Worm (Caenorhabditis elegans) whole organism, L4/young adult: ENCODE measurements around the gene F27D9.13.

Source experiments
- W03F9.2 ChIP-seq: fragments of 150-350 bp; optimal IDR thresholded peaks from 2 replicates; lab custom pipeline; 2014; ENCODE audit warnings: missing biosample characterization, missing genetic modification characterization
- him-1 ChIP-seq: sonication (generic microtip); optimal IDR thresholded peaks from 2 replicates; lab custom pipeline; 2016; ENCODE audit warnings: missing genotype, missing genetic modification reagents, missing genetic modification characterization, missing compliant biosample characterization

DNA sequence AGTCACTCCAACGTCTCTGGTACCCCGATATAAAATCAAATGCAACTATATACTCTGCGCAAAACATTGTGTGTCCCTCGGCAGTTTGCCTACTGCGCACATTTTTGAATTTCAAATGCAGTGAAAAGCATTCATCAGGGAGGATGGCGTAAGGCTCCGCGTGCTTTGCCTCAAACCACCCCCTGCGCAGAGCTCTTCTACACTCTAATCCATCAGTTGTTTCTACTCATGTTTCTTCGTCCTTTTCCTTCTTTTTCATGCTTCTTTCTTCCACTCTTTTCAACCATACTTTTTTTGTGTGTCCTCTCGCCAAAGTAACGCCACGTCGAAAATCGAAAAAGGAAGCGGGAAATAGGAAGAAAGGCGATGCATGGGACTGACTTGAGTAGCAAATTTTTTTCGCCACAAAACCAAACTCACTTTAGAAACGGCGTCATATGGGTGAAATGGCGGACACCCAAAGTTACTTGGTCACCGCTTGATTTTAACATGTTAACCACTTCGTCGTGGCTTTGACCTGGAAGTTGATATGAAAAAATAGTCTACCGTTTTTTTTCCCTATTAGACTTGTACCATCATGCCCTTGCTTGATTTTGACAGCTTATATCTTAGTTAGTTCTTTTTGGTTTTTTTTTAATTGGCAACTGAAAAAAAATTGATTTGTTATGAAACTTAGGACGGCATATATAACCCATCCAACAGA, 11.3 kb upstream of the F27D9.13 start:
- no peak for TF ChIP-seq W03F9.2 (tag; lab: Kevin White, UChicago)
- TF ChIP-seq him-1, result peak; percentile 68
